Worm (Caenorhabditis elegans): ENCODE data around the gene nfx-1.

The nfx-1 gene

ce11 chrIII:6390644-6391043 is 15.5 kb downstream of the nfx-1 start, which contains the start of gene smrc-1:
Gene smrc-1, plus strand, starts transcription at chrIII:6390944.
- no peak for TF ChIP-seq unc-62 (GFP tag; optimal IDR thresholded peaks at IDR 0.05)

ce11 chrIII:6395706-6396232 is 20.6 kb downstream of the nfx-1 start, which contains the start of gene oatr-1:
Gene oatr-1, minus strand, starts transcription at chrIII:6396182.
- no peak for TF ChIP-seq unc-62 (GFP tag; optimal IDR thresholded peaks at IDR 0.05)

ce11 chrIII:6396381-6396780 is 21.2 kb downstream of the nfx-1 start:
- no peak for TF ChIP-seq unc-62 (GFP tag; optimal IDR thresholded peaks at IDR 0.05)

- no peak for TF ChIP-seq unc-62 (GFP tag; optimal IDR thresholded peaks at IDR 0.05)
These were observed 22.9 kb downstream of the nfx-1 start for ce11 chrIII:6398124-6398523.

- TF ChIP-seq unc-62 (GFP tag; optimal IDR thresholded peaks at IDR 0.05) = no peak
These were observed 24.2 kb downstream of the nfx-1 start for ce11 chrIII:6399424-6399823.

ce11 chrIII:6402346-6402745 is 27.2 kb downstream of the nfx-1 start:
- no peak for TF ChIP-seq unc-62 (GFP tag; optimal IDR thresholded peaks at IDR 0.05)

- no peak for TF ChIP-seq unc-62 (GFP tag; optimal IDR thresholded peaks at IDR 0.05)
These were observed 27.6 kb downstream of the nfx-1 start for ce11 chrIII:6402810-6403209.

- no peak for TF ChIP-seq unc-62 (GFP tag; optimal IDR thresholded peaks at IDR 0.05)
These were observed 29.9 kb downstream of the nfx-1 start for ce11 chrIII:6405121-6405520.

ce11 chrIII:6406829-6407228 is 31.6 kb downstream of the nfx-1 start, which contains the start of gene let-756:
Gene let-756, plus strand, starts transcription at chrIII:6407129.
- TF ChIP-seq unc-62 (GFP tag; optimal IDR thresholded peaks at IDR 0.05) = no peak

- no peak for TF ChIP-seq unc-62 (GFP tag; optimal IDR thresholded peaks at IDR 0.05)
These were observed 36.3 kb downstream of the nfx-1 start for ce11 chrIII:6411430-6411829.

- no peak for TF ChIP-seq unc-62 (GFP tag; optimal IDR thresholded peaks at IDR 0.05)
These were observed 36.7 kb downstream of the nfx-1 start, which contains the start of gene C05D11.5 for ce11 chrIII:6411914-6412313. Gene C05D11.5, minus strand, starts transcription at chrIII:6412014.

ce11 chrIII:6415306-6415973 is 40.3 kb downstream of the nfx-1 start, which contains the start of gene nas-4:
Gene nas-4, minus strand, starts transcription at chrIII:6415656.
- no peak for TF ChIP-seq unc-62 (GFP tag; optimal IDR thresholded peaks at IDR 0.05)

- TF ChIP-seq unc-62 (GFP tag; optimal IDR thresholded peaks at IDR 0.05) = no peak
These were observed 43.1 kb downstream of the nfx-1 start for ce11 chrIII:6418254-6418653.

- TF ChIP-seq unc-62 (GFP tag; optimal IDR thresholded peaks at IDR 0.05) = no peak
These were observed 44.3 kb downstream of the nfx-1 start, which contains the start of gene atgl-1 for ce11 chrIII:6419409-6419944. Gene atgl-1, minus strand, starts transcription at chrIII:6419459.

- no peak for TF ChIP-seq unc-62 (GFP tag; optimal IDR thresholded peaks at IDR 0.05)
These were observed 45.0 kb downstream of the nfx-1 start for ce11 chrIII:6420201-6420600.

- TF ChIP-seq unc-62 (GFP tag; optimal IDR thresholded peaks at IDR 0.05) = no peak
These were observed 45.8 kb downstream of the nfx-1 start for ce11 chrIII:6420995-6421404.

- TF ChIP-seq unc-62 (GFP tag; optimal IDR thresholded peaks at IDR 0.05) = no peak
These were observed 46.3 kb downstream of the nfx-1 start for ce11 chrIII:6421473-6421872.
